Worm (Caenorhabditis elegans): ENCODE data around the gene F10E9.2.

F10E9.2 gene

DNA sequence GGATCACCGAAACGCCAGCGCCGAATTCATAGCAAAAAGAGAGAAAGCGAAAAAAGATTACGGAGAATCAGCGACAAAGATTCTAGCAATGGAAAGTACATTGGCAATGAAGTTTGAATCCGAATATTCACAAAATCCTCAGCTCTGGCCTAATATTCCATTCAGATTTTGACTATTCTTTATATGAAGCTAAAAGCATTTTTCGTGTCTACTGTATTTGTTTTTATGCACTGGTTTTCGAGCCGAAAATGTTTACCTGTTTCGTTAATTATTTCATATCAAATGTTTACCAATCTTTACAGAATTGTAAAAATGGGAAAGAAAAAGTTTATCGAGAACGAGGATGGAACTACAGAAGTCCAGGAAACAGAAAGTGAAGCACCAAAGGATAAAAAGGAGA is 4.3 kb upstream of the F10E9.2 start, which contains the start of gene F10E9.4:
Gene F10E9.4, plus strand, starts transcription at position 301 of the 400 bp plus-strand sequence.
- no peak for TF ChIP-seq R02D3.7 (tag; optimal IDR thresholded peaks at IDR 0.05)
- TF ChIP-seq nhr-12 (tag; optimal IDR thresholded peaks at IDR 0.05): no peak

- TF ChIP-seq elt-1 (tag; optimal IDR thresholded peaks at IDR 0.05): no peak
- peak; percentile 51 for TF ChIP-seq lin-15B (tag; optimal IDR thresholded peaks at IDR 0.05)
- TF ChIP-seq mml-1 (tag; optimal IDR thresholded peaks at IDR 0.05): no peak
- TF ChIP-seq nhr-23 (tag; optimal IDR thresholded peaks at IDR 0.05): peak; percentile 11
- TF ChIP-seq pha-4 (tag; optimal IDR thresholded peaks at IDR 0.05): peak; percentile 62
- peak; percentile 94 for TF ChIP-seq nfya-1 (tag; optimal IDR thresholded peaks at IDR 0.05; ENCODE audit: insufficient read depth)
- TF ChIP-seq nhr-67 (tag; optimal IDR thresholded peaks at IDR 0.05): no peak
- TF ChIP-seq pqm-1 (tag; optimal IDR thresholded peaks at IDR 0.05): peak; percentile 14
- TF ChIP-seq hmg-11 (tag; optimal IDR thresholded peaks at IDR 0.05): peak; percentile 28
Observed at ce11 chrIII:8310239-8311057, 2.0 kb upstream of the F10E9.2 start, which contains the start of gene F10E9.3. Gene F10E9.3, plus strand, starts transcription at chrIII:8311007.

DNA sequence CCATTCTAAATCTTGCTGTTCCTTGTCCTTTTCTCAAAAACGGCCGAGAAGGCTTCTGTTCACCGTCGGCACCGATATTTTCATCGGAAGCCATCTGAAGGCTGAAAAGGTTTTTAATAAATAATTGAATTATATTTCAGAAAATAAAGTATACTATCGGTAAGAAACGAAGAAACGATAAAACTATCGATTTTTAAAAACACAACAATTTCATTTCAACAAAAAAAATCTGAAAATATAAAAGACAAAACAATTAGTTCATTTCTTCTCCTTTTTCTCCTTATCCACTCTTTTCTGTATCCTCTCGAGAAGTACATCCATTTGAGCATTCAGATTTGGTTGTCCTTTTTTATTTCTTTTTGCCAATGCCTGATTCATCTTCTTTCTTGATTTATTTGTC is 6.0 kb downstream of the F10E9.2 start, which contains the start of gene sas-4:
Gene sas-4, minus strand, starts transcription at position 101 of the 400 bp plus-strand sequence.
- TF ChIP-seq lsy-12 (tag; optimal IDR thresholded peaks at IDR 0.05): no peak
- TF ChIP-seq unc-39 (tag; optimal IDR thresholded peaks at IDR 0.05): no peak
- TF ChIP-seq nhr-76 (tag; optimal IDR thresholded peaks at IDR 0.05): no peak
- no peak for TF ChIP-seq nhr-25 (tag; optimal IDR thresholded peaks at IDR 0.05)
- no peak for TF ChIP-seq jun-1 (tag; optimal IDR thresholded peaks at IDR 0.05)
- TF ChIP-seq nhr-28 (tag; optimal IDR thresholded peaks at IDR 0.05): no peak
- no peak for TF ChIP-seq snpc-4 (tag; optimal IDR thresholded peaks at IDR 0.05)
- no peak for TF ChIP-seq nfya-1 (tag; optimal IDR thresholded peaks at IDR 0.05; ENCODE audit: insufficient read depth)
- TF ChIP-seq fkh-10 (GFP tag; optimal IDR thresholded peaks at IDR 0.05): no peak
- no peak for TF ChIP-seq R02D3.7 (tag; optimal IDR thresholded peaks at IDR 0.05)
- no peak for TF ChIP-seq fkh-2 (tag; optimal IDR thresholded peaks at IDR 0.05)
- TF ChIP-seq eor-1 (tag; optimal IDR thresholded peaks at IDR 0.05): no peak
- no peak for TF ChIP-seq egl-5 (tag; optimal IDR thresholded peaks at IDR 0.05)
- TF ChIP-seq elt-3 (tag; optimal IDR thresholded peaks at IDR 0.05): no peak

DNA sequence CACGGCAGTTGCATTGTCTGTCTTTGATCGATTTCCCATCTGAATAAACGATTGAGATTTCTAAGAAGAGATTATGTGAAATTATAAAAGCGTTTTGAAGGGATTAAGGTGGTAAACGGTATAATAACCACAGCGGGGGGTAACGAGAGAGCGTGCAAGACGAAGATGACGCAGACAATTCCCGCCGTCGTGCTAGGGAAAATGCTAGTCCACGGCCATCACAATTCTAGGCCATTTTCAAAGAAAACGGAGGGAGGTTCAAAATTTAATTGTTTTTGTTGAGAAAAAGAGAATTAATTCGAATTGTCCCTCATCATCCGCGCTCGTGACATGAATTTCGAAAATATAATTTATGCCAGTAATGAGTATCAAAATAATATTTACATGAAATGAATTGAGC is 6.6 kb downstream of the F10E9.2 start, which contains the start of gene F10E9.11:
Gene F10E9.11, minus strand, starts transcription at position 161 of the 400 bp plus-strand sequence.
- peak; percentile 40 for TF ChIP-seq lin-39 (tag; optimal IDR thresholded peaks at IDR 0.05)
- TF ChIP-seq aly-2 (tag; optimal IDR thresholded peaks at IDR 0.05): no peak
- TF ChIP-seq nhr-237 (tag; optimal IDR thresholded peaks at IDR 0.05): no peak
- no peak for TF ChIP-seq unc-62 (GFP tag; optimal IDR thresholded peaks at IDR 0.05)
- no peak for TF ChIP-seq ceh-9 (tag; optimal IDR thresholded peaks at IDR 0.05)
- TF ChIP-seq ceh-28 (tag; optimal IDR thresholded peaks at IDR 0.05): peak; percentile 26
- no peak for TF ChIP-seq nhr-77 (tag; optimal IDR thresholded peaks at IDR 0.05)
- TF ChIP-seq nhr-67 (tag; optimal IDR thresholded peaks at IDR 0.05): no peak
- no peak for TF ChIP-seq ceh-82 (tag; optimal IDR thresholded peaks at IDR 0.05)
- TF ChIP-seq eor-1 (tag; optimal IDR thresholded peaks at IDR 0.05): no peak
- no peak for TF ChIP-seq ceh-16 (tag; optimal IDR thresholded peaks at IDR 0.05)
- peak; percentile 2 for TF ChIP-seq pqm-1 (tag; optimal IDR thresholded peaks at IDR 0.05)
- TF ChIP-seq tbx-2 (tag; optimal IDR thresholded peaks at IDR 0.05): no peak
- TF ChIP-seq egl-27 (tag; optimal IDR thresholded peaks at IDR 0.05): no peak
- peak; percentile 2 for TF ChIP-seq elt-2 (tag; optimal IDR thresholded peaks at IDR 0.05)
- no peak for TF ChIP-seq mdl-1 (tag; optimal IDR thresholded peaks at IDR 0.05)
- TF ChIP-seq nhr-23 (tag; optimal IDR thresholded peaks at IDR 0.05): peak; percentile 84
- no peak for TF ChIP-seq fkh-2 (tag; optimal IDR thresholded peaks at IDR 0.05)
- peak; percentile 84 for TF ChIP-seq lin-15B (tag; optimal IDR thresholded peaks at IDR 0.05)
- no peak for TF ChIP-seq ztf-4 (tag; optimal IDR thresholded peaks at IDR 0.05)
- TF ChIP-seq nhr-12 (tag; optimal IDR thresholded peaks at IDR 0.05): no peak
- TF ChIP-seq snpc-4 (tag; optimal IDR thresholded peaks at IDR 0.05): peak; percentile 76
- peak; percentile 50 for TF ChIP-seq lsy-12 (tag; optimal IDR thresholded peaks at IDR 0.05)
- peak; percentile 55 for TF ChIP-seq R02D3.7 (tag; optimal IDR thresholded peaks at IDR 0.05)
- peak; percentile 83 for TF ChIP-seq nhr-43 (tag; optimal IDR thresholded peaks at IDR 0.05; ENCODE audit: poor library complexity, severe bottlenecking)
- TF ChIP-seq daf-12 (tag; optimal IDR thresholded peaks at IDR 0.05): no peak
- no peak for TF ChIP-seq sea-2 (GFP tag; optimal IDR thresholded peaks at IDR 0.05)
- TF ChIP-seq mml-1 (tag; optimal IDR thresholded peaks at IDR 0.05): no peak
- TF ChIP-seq nhr-76 (tag; optimal IDR thresholded peaks at IDR 0.05): no peak
- no peak for TF ChIP-seq fos-1 (tag; optimal IDR thresholded peaks at IDR 0.05)
- TF ChIP-seq jun-1 (tag; optimal IDR thresholded peaks at IDR 0.05): no peak
- peak; percentile 20 for TF ChIP-seq ama-1 (optimal IDR thresholded peaks at IDR 0.05)
- TF ChIP-seq hmg-11 (tag; optimal IDR thresholded peaks at IDR 0.05): peak; percentile 61
- no peak for TF ChIP-seq ztf-11 (tag; optimal IDR thresholded peaks at IDR 0.05)
- TF ChIP-seq nhr-25 (tag; optimal IDR thresholded peaks at IDR 0.05): peak; percentile 76
- no peak for TF ChIP-seq unc-39 (tag; optimal IDR thresholded peaks at IDR 0.05)
- no peak for TF ChIP-seq elt-1 (tag; optimal IDR thresholded peaks at IDR 0.05)
- TF ChIP-seq skn-1 (tag; optimal IDR thresholded peaks at IDR 0.05): no peak

All from whole organism, L3 larva.